Worm (Caenorhabditis elegans) whole organism, late embryonic: Measurements from ENCODE around the gene Y17D7C.2.

Source experiments
- C38D4.7 ChIP-seq: fragments of 200-800 bp; sonication (Bioruptor generic); optimal IDR thresholded peaks from 2 replicates; lab custom pipeline; 2018; ENCODE audit warnings: mild to moderate bottlenecking, missing genetic modification characterization, moderate library complexity, missing compliant biosample characterization
- K09A11.1 ChIP-seq: sonication (generic microtip); optimal IDR thresholded peaks from 2 replicates; lab custom pipeline; 2017; ENCODE audit warnings: antibody characterized with exemption, mild to moderate bottlenecking, missing genetic modification characterization, missing compliant biosample characterization; ENCODE audit not compliant: insufficient read depth
- Y22D7AL.16 ChIP-seq: sonication (generic microtip); optimal IDR thresholded peaks from 2 replicates; lab custom pipeline; 2016; ENCODE audit warnings: missing genetic modification characterization, missing compliant biosample characterization
- ahr-1 ChIP-seq: sonication (generic microtip); optimal IDR thresholded peaks from 2 replicates; lab custom pipeline; 2016; ENCODE audit warnings: missing genetic modification characterization, missing compliant biosample characterization
- ama-1 ChIP-seq: fragments of 150-350 bp; optimal IDR thresholded peaks from 2 replicates; lab custom pipeline; 2014
- ceh-18 ChIP-seq: sonication (generic microtip); optimal IDR thresholded peaks from 2 replicates; lab custom pipeline; 2016; ENCODE audit warnings: missing genetic modification characterization, missing compliant biosample characterization
- ceh-19 ChIP-seq: fragments of 200-800 bp; sonication (Bioruptor generic); optimal IDR thresholded peaks from 2 replicates; lab custom pipeline; 2018; ENCODE audit warnings: mild to moderate bottlenecking, missing genetic modification characterization, missing compliant biosample characterization
- ceh-2 ChIP-seq: sonication (generic microtip); optimal IDR thresholded peaks from 2 replicates; lab custom pipeline; 2016; ENCODE audit warnings: missing genotype, missing genetic modification characterization, missing compliant biosample characterization
- ceh-22 ChIP-seq: sonication (generic microtip); optimal IDR thresholded peaks from 2 replicates; lab custom pipeline; 2017; ENCODE audit warnings: missing biosample characterization, missing genetic modification characterization
- ceh-24 ChIP-seq: sonication (generic microtip); optimal IDR thresholded peaks from 2 replicates; lab custom pipeline; 2016; ENCODE audit warnings: mild to moderate bottlenecking, missing genetic modification characterization, missing compliant biosample characterization
- ceh-30 ChIP-seq: fragments of 150-350 bp; optimal IDR thresholded peaks from 2 replicates; lab custom pipeline; 2014; ENCODE audit warnings: missing biosample characterization, missing genetic modification characterization
- ceh-31 ChIP-seq: sonication (generic microtip); optimal IDR thresholded peaks from 2 replicates; lab custom pipeline; 2016; ENCODE audit warnings: missing genetic modification characterization, missing compliant biosample characterization
- ceh-34 ChIP-seq: sonication (generic microtip); optimal IDR thresholded peaks from 2 replicates; lab custom pipeline; 2016; ENCODE audit warnings: mild to moderate bottlenecking, missing genetic modification characterization, missing compliant biosample characterization
- ceh-48 ChIP-seq: sonication (generic microtip); optimal IDR thresholded peaks from 2 replicates; lab custom pipeline; 2016; ENCODE audit warnings: missing genetic modification characterization, inconsistent platforms, missing compliant biosample characterization
- ceh-6 ChIP-seq: fragments of 200-800 bp; sonication (Bioruptor generic); optimal IDR thresholded peaks from 2 replicates; lab custom pipeline; 2018; ENCODE audit warnings: mild to moderate bottlenecking, missing genetic modification characterization, missing compliant biosample characterization
- ceh-9 ChIP-seq: sonication (generic microtip); optimal IDR thresholded peaks from 2 replicates; lab custom pipeline; 2016; ENCODE audit warnings: mild to moderate bottlenecking, missing genetic modification characterization, inconsistent platforms, missing compliant biosample characterization
- dmd-4 ChIP-seq: sonication (generic microtip); optimal IDR thresholded peaks from 2 replicates; lab custom pipeline; 2016; ENCODE audit warnings: borderline replicate concordance, missing genetic modification characterization, missing compliant biosample characterization
- dve-1 ChIP-seq: sonication (generic microtip); optimal IDR thresholded peaks from 2 replicates; lab custom pipeline; 2017; ENCODE audit warnings: antibody characterized with exemption, mild to moderate bottlenecking, missing genetic modification characterization, missing compliant biosample characterization
- elt-4 ChIP-seq: sonication (generic microtip); optimal IDR thresholded peaks from 2 replicates; lab custom pipeline; 2016; ENCODE audit warnings: missing genetic modification characterization, missing compliant biosample characterization
- eyg-1 ChIP-seq: sonication (generic microtip); optimal IDR thresholded peaks from 2 replicates; lab custom pipeline; 2016; ENCODE audit warnings: missing genotype, missing genetic modification characterization, missing compliant biosample characterization
- fax-1 ChIP-seq: sonication (generic microtip); optimal IDR thresholded peaks from 2 replicates; lab custom pipeline; 2016; ENCODE audit warnings: missing genotype, missing genetic modification characterization, missing compliant biosample characterization
- fkh-10 ChIP-seq: fragments of 150-350 bp; optimal IDR thresholded peaks from 2 replicates; lab custom pipeline; 2014; ENCODE audit warnings: missing biosample characterization, missing genetic modification reagents, missing genetic modification characterization
- fkh-6 ChIP-seq: sonication (generic microtip); optimal IDR thresholded peaks from 2 replicates; lab custom pipeline; 2016; ENCODE audit warnings: missing genetic modification characterization, missing compliant biosample characterization
- gmeb-2 ChIP-seq: sonication (generic microtip); optimal IDR thresholded peaks from 2 replicates; lab custom pipeline; 2016; ENCODE audit warnings: missing genetic modification characterization, inconsistent platforms, missing compliant biosample characterization
- hlh-13 ChIP-seq: fragments of 200-800 bp; sonication (Bioruptor generic); optimal IDR thresholded peaks from 2 replicates; lab custom pipeline; 2018; ENCODE audit warnings: mild to moderate bottlenecking, missing genetic modification characterization, missing compliant biosample characterization
- hlh-30 ChIP-seq: sonication (generic microtip); optimal IDR thresholded peaks from 2 replicates; lab custom pipeline; 2017; ENCODE audit warnings: antibody characterized with exemption, missing genetic modification characterization, missing compliant biosample characterization; ENCODE audit not compliant: insufficient read depth
- hlh-6 ChIP-seq: sonication (generic microtip); optimal IDR thresholded peaks from 2 replicates; lab custom pipeline; 2016; ENCODE audit warnings: missing genotype, missing genetic modification characterization, missing compliant biosample characterization
- lim-6 ChIP-seq: sonication (generic microtip); optimal IDR thresholded peaks from 2 replicates; lab custom pipeline; 2016; ENCODE audit warnings: missing genetic modification characterization, missing compliant biosample characterization
- madf-2 ChIP-seq: sonication (generic microtip); optimal IDR thresholded peaks from 2 replicates; lab custom pipeline; 2017; ENCODE audit warnings: missing genetic modification characterization, missing compliant biosample characterization
- mec-3 ChIP-seq: sonication (generic microtip); optimal IDR thresholded peaks from 2 replicates; lab custom pipeline; 2016; ENCODE audit warnings: borderline replicate concordance, missing genetic modification characterization, missing compliant biosample characterization
- pha-2 ChIP-seq: sonication (generic microtip); optimal IDR thresholded peaks from 2 replicates; lab custom pipeline; 2017; ENCODE audit warnings: mild to moderate bottlenecking, missing genetic modification characterization, missing compliant biosample characterization
- pqm-1 ChIP-seq: sonication (generic microtip); optimal IDR thresholded peaks from 2 replicates; lab custom pipeline; 2016; ENCODE audit warnings: missing genetic modification characterization, missing compliant biosample characterization
- pros-1 ChIP-seq: fragments of 150-350 bp; optimal IDR thresholded peaks from 2 replicates; lab custom pipeline; 2014; ENCODE audit warnings: missing biosample characterization, missing genetic modification reagents, missing genetic modification characterization
- ref-2 ChIP-seq: sonication (generic microtip); optimal IDR thresholded peaks from 2 replicates; lab custom pipeline; 2016; ENCODE audit warnings: missing genetic modification characterization, missing compliant biosample characterization
- rnt-1 ChIP-seq: sonication (generic microtip); optimal IDR thresholded peaks from 2 replicates; lab custom pipeline; 2016; ENCODE audit warnings: missing genetic modification characterization, missing compliant biosample characterization
- syd-9 ChIP-seq: sonication (generic microtip); optimal IDR thresholded peaks from 2 replicates; lab custom pipeline; 2016; ENCODE audit warnings: mild to moderate bottlenecking, missing genetic modification characterization, moderate library complexity, missing compliant biosample characterization
- tbx-2 ChIP-seq: sonication (generic microtip); optimal IDR thresholded peaks from 2 replicates; lab custom pipeline; 2016; ENCODE audit warnings: missing genetic modification characterization, missing compliant biosample characterization
- ttx-3 ChIP-seq: sonication (generic microtip); optimal IDR thresholded peaks from 2 replicates; lab custom pipeline; 2016; ENCODE audit warnings: missing genetic modification reagents, missing genetic modification characterization, missing compliant biosample characterization
- unc-3 ChIP-seq, 2 experiments: fragments of 200-800 bp in 1 of 2; sonication (Bioruptor generic) in 1 of 2; sonication (generic microtip) in 1 of 2; conservative IDR thresholded peaks in 1 of 2; optimal IDR thresholded peaks in 1 of 2; 2 replicates each; pipeline versions ENCODE4 v1.3.6 to Lab custom; 2016 to 2022; ENCODE audit warnings: missing compliant biosample characterization in 2 of 2, missing genetic modification characterization in 2 of 2, missing genetic modification reagents in 1 of 2
- unc-86 ChIP-seq: sonication (generic microtip); optimal IDR thresholded peaks from 2 replicates; lab custom pipeline; 2016; ENCODE audit warnings: missing genetic modification characterization, missing compliant biosample characterization
- zip-5 ChIP-seq: sonication (generic microtip); optimal IDR thresholded peaks from 2 replicates; lab custom pipeline; 2016; ENCODE audit warnings: missing genetic modification characterization, missing compliant biosample characterization
- ztf-16 ChIP-seq: sonication (generic microtip); optimal IDR thresholded peaks from 2 replicates; lab custom pipeline; 2017; ENCODE audit warnings: missing genetic modification characterization, missing compliant biosample characterization

The Y17D7C.2 gene

DNA sequence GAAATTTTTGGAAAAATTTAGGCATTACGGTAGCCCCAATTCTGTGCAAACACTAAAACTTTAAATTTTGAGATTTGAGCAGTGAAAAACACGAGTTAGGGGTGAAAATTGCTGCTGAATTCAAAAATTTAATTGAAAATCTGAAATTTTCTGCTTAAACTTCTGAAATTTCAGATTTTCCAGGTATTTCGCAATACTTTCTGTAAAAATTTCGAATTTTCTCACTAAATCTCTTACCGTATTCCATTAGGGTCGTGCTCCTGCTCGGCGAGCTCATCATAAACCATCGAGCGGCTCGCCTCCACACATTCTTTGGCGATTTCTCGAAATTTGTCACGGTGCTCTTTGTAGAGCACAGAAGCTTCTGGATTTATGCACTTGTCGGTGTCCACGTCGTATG is 32.4 kb downstream of the Y17D7C.2 start:
- TF ChIP-seq ceh-22, result no peak
- no peak for TF ChIP-seq Y22D7AL.16 (tag; lab: Kevin White, UChicago)
- TF ChIP-seq ceh-18, result no peak
- TF ChIP-seq dmd-4 (tag; lab: Kevin White, UChicago), result no peak
- no peak for TF ChIP-seq elt-4 (tag; lab: Kevin White, UChicago)
- no peak for TF ChIP-seq C38D4.7
- TF ChIP-seq dve-1 (tag; lab: Kevin White, UChicago), result no peak
- no peak for TF ChIP-seq ceh-6 (GFP tag; lab: Kevin White, UChicago)
- no peak for TF ChIP-seq gmeb-2 (tag; lab: Kevin White, UChicago)
- TF ChIP-seq ceh-34 (tag; lab: Kevin White, UChicago), result no peak
- TF ChIP-seq unc-86 (tag; lab: Kevin White, UChicago), result no peak
- no peak for TF ChIP-seq ceh-19 (GFP tag; lab: Kevin White, UChicago)
- no peak for TF ChIP-seq ref-2

DNA sequence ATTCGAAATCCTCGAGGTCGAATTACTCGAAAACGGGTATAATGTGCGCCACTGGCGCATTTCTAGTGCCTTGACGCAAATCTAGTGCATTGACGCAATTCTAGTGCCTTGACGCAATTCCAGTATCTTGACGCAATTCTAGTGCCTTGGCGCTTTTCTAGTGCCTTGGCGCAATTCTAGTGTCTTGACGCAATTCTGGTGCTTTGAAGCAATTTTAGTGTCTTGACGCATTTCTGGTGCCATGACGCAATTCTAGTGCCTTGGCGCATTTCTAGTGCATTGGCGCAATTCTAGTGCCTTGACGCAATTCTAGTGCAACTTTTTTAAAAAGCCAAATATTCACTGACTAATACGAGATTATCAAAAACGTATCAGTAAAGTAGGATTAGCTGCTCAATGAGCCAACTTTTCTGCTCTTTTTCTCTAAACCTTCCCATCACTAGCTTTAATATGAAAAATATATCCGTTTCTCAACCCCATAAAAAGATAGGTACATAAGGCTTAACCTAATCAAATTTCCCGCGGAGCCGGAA is 35.3 kb downstream of the Y17D7C.2 start, which contains the start of gene Y69H2.17:
TSS of gene Y69H2.17 (plus strand) at position 483 of the 533 bp plus-strand sequence.
- TF ChIP-seq hlh-30 (tag; lab: Kevin White, UChicago), result no peak
- no peak for TF ChIP-seq ceh-24 (tag; lab: Kevin White, UChicago)
- no peak for TF ChIP-seq tbx-2 (tag; lab: Kevin White, UChicago)
- TF ChIP-seq ceh-9 (tag; lab: Kevin White, UChicago), result no peak
- no peak for TF ChIP-seq ttx-3 (tag; lab: Kevin White, UChicago)
- TF ChIP-seq ceh-48, result no peak
- no peak for TF ChIP-seq ref-2
- TF ChIP-seq, all 69 proteins: peak for 0

- TF ChIP-seq unc-86 (tag; lab: Kevin White, UChicago) (no peak), pros-1 (tag; lab: Kevin White, UChicago) (no peak), pha-2 (no peak), fkh-6 (tag; lab: Kevin White, UChicago) (no peak), pqm-1 (tag; lab: Kevin White, UChicago) (no peak), rnt-1 (tag; lab: Kevin White, UChicago) (no peak), syd-9 (tag; lab: Kevin White, UChicago) (no peak), lim-6 (tag; lab: Kevin White, UChicago) (no peak), ceh-2 (no peak), ceh-30 (tag; lab: Kevin White, UChicago) (no peak), hlh-13 (GFP tag; lab: Kevin White, UChicago) (no peak), K09A11.1 (tag; lab: Kevin White, UChicago) (no peak), ztf-16 (tag; lab: Kevin White, UChicago) (no peak), ceh-31 (tag; lab: Kevin White, UChicago) (no peak), mec-3 (no peak), unc-3 (GFP tag; conservative IDR thresholded peaks at IDR 0.05; lab: Robert Waterston, UW) (no peak), unc-3 (tag; optimal IDR thresholded peaks at IDR 0.05; lab: Kevin White, UChicago) (no peak), hlh-6 (tag; lab: Kevin White, UChicago) (no peak), ama-1 (lab: Kevin White, UChicago) (no peak), ceh-9 (tag; lab: Kevin White, UChicago) (no peak), zip-5 (tag; lab: Kevin White, UChicago) (no peak)
These were observed 45.4 kb downstream of the Y17D7C.2 start for ce11 chrV:18674367-18674766.

DNA sequence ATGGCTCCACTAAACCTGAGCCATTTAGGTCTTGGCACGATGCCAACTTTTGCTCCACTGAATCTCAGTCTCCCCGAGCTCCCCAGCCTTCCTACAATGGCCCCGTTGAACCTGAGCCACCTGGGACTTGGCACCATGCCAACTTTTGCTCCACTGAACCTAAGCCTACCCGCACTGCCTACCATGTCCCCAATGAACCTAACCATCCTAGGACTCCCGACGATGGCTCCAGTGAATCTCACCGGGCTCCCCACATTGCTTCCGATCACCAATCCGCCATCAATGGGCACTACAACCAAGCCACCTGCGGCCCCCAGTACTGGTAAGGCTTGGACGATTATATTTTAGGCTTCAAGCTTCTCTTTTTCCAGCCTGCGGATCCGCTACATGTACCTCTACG is 48.0 kb downstream of the Y17D7C.2 start:
- TF ChIP-seq mec-3 (no peak), unc-3 (GFP tag; conservative IDR thresholded peaks at IDR 0.05; lab: Robert Waterston, UW) (no peak), unc-3 (tag; optimal IDR thresholded peaks at IDR 0.05; lab: Kevin White, UChicago) (no peak), ceh-6 (GFP tag; lab: Kevin White, UChicago) (no peak), ahr-1 (no peak), fax-1 (tag; lab: Kevin White, UChicago) (no peak), pqm-1 (tag; lab: Kevin White, UChicago) (no peak), eyg-1 (no peak), fkh-10 (GFP tag; lab: Kevin White, UChicago) (no peak), elt-4 (tag; lab: Kevin White, UChicago) (no peak), gmeb-2 (tag; lab: Kevin White, UChicago) (no peak), ttx-3 (tag; lab: Kevin White, UChicago) (no peak), ceh-31 (tag; lab: Kevin White, UChicago) (no peak), madf-2 (tag; lab: Kevin White, UChicago) (no peak), ama-1 (lab: Kevin White, UChicago) (no peak), C38D4.7 (no peak), K09A11.1 (tag; lab: Kevin White, UChicago) (no peak)
